Worm (Caenorhabditis elegans) whole organism, early embryonic: ENCODE results near the gene ubxn-4.

ENCODE experiments used
- B0310.2 ChIP-seq: sonication (generic microtip); optimal IDR thresholded peaks from 2 replicates; lab custom pipeline; 2016; ENCODE audit warnings: mild to moderate bottlenecking, missing genetic modification characterization, missing compliant biosample characterization
- F13C5.2 ChIP-seq: sonication (generic microtip); optimal IDR thresholded peaks from 2 replicates; lab custom pipeline; 2017; ENCODE audit warnings: mild to moderate bottlenecking, missing genetic modification characterization, inconsistent platforms, missing compliant biosample characterization
- aly-1 ChIP-seq: sonication (generic microtip); optimal IDR thresholded peaks from 2 replicates; lab custom pipeline; 2016; ENCODE audit warnings: missing genetic modification characterization, missing compliant biosample characterization
- ama-1 ChIP-seq: fragments of 150-350 bp; optimal IDR thresholded peaks from 2 replicates; lab custom pipeline; 2014
- ceh-13 ChIP-seq: fragments of 200-800 bp; sonication (Bioruptor generic); optimal IDR thresholded peaks from 2 replicates; lab custom pipeline; 2018; ENCODE audit warnings: mild to moderate bottlenecking, missing genetic modification characterization, missing compliant biosample characterization
- ceh-36 ChIP-seq: sonication (generic microtip); optimal IDR thresholded peaks from 2 replicates; lab custom pipeline; 2016; ENCODE audit warnings: missing genetic modification characterization, inconsistent platforms, missing compliant biosample characterization
- ets-7 ChIP-seq: sonication (generic microtip); optimal IDR thresholded peaks from 2 replicates; lab custom pipeline; 2016; ENCODE audit warnings: missing genotype, missing genetic modification characterization, missing compliant biosample characterization
- flt-1 ChIP-seq: fragments of 200-800 bp; sonication (Bioruptor generic); IDR thresholded peaks from 2 replicates; pipeline ENCODE4 v1.3.6; 2022; ENCODE audit warnings: missing genetic modification characterization, missing compliant biosample characterization
- hmbx-1 ChIP-seq: sonication (generic microtip); optimal IDR thresholded peaks from 2 replicates; lab custom pipeline; 2016; ENCODE audit warnings: mild to moderate bottlenecking, missing genetic modification characterization, missing compliant biosample characterization
- hmg-4 ChIP-seq: fragments of 200-800 bp; sonication (Bioruptor generic); optimal IDR thresholded peaks from 2 replicates; lab custom pipeline; 2018; ENCODE audit warnings: mild to moderate bottlenecking, missing genetic modification characterization, missing compliant biosample characterization
- hnd-1 ChIP-seq: sonication (generic microtip); optimal IDR thresholded peaks from 2 replicates; lab custom pipeline; 2016; ENCODE audit warnings: missing genetic modification characterization, missing compliant biosample characterization
- pes-1 ChIP-seq: fragments of 200-800 bp; sonication (Bioruptor generic); IDR thresholded peaks from 2 replicates; pipeline ENCODE4 v1.3.6; 2022; ENCODE audit warnings: missing genetic modification reagents, missing genetic modification characterization, missing compliant biosample characterization
- scrt-1 ChIP-seq: fragments of 200-800 bp; sonication (Bioruptor generic); IDR thresholded peaks from 2 replicates; pipeline ENCODE4 v1.3.6; 2022; ENCODE audit warnings: missing genetic modification characterization, missing compliant biosample characterization
- sea-1 ChIP-seq: fragments of 200-800 bp; sonication (Bioruptor generic); conservative IDR thresholded peaks from 2 replicates; pipeline ENCODE4 v1.3.6; 2022; ENCODE audit warnings: missing genetic modification characterization, missing compliant biosample characterization
- tbx-11 ChIP-seq: fragments of 200-800 bp; sonication (Bioruptor generic); IDR thresholded peaks from 2 replicates; pipeline ENCODE4 v1.3.6; 2022; ENCODE audit warnings: missing genetic modification characterization, missing compliant biosample characterization
- tbx-37 ChIP-seq: fragments of 200-800 bp; sonication (Bioruptor generic); conservative IDR thresholded peaks from 2 replicates; pipeline ENCODE4 v1.3.6; 2022; ENCODE audit warnings: missing genetic modification reagents, missing genetic modification characterization, missing compliant biosample characterization
- tra-4 ChIP-seq: sonication (generic microtip); optimal IDR thresholded peaks from 2 replicates; lab custom pipeline; 2017; ENCODE audit warnings: missing genetic modification characterization, missing compliant biosample characterization

Gene ubxn-4

DNA sequence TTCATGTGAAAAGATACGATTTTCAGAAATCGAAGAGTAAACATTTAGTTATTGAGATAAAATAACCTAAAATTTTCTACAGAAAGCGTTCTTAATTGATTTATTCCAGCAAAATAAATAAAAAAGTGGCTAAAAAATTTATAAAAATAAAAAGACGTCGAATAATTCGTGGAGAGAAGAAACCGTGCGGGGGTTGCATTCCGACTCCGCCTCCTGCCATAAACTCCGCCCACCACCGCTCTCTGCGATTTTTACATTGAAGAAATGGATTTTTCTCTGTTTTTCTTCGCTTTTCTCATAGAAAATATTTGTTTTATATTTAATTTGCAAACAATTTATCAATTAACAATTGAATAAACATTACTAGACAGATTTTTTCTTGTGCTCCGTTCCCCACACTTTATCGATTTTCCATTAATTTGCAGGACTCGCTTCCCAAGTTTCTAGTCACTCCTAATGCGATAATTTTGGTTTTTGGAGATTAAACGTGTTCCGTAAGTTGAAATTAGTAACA, at the start of gene ubxn-4, which contains the start of gene cyy-1:
ubxn-4 (minus strand) TSS at position 114 of the 514 bp plus-strand sequence.
cyy-1 (plus strand) TSS at position 426 of the 514 bp plus-strand sequence.
- TF ChIP-seq ceh-36 (tag; lab: Kevin White, UChicago) (no peak), aly-1 (tag; lab: Kevin White, UChicago) (no peak), ceh-13 (GFP tag; lab: Kevin White, UChicago) (no peak), hnd-1 (tag; lab: Kevin White, UChicago) (no peak), hmg-4 (GFP tag; lab: Kevin White, UChicago) (no peak), F13C5.2 (no peak), hmbx-1 (tag; lab: Kevin White, UChicago) (no peak), pes-1 (GFP tag; lab: Robert Waterston, UW) (no peak), ets-7 (tag; lab: Kevin White, UChicago) (no peak), tra-4 (tag; lab: Kevin White, UChicago) (no peak), B0310.2 (no peak)

- no peak for TF ChIP-seq hmbx-1 (tag; lab: Kevin White, UChicago)
These were observed 45.8 kb upstream of the ubxn-4 start for ce11 chrIII:8451181-8451580.

DNA sequence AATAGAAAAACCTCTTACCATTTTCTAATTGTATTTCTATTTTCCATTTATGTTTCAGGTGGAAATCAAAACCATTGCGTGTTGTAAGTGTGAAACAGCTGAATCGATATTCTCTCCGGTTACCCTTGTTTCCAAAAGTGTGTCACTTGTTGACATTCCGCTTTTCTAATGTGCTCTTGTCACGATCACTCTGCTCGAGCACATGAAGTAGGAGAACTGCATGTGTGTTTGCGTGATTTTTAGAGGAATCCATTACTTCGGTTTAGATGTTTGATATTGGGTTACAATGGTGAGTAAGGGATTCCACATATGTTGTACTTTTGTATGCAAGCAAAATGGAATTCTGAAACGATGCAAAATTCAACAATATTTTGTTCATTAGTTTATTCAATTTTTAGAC, 45.1 kb upstream of the ubxn-4 start:
- TF ChIP-seq aly-1 (tag; lab: Kevin White, UChicago) (no peak), flt-1 (GFP tag; lab: Robert Waterston, UW) (no peak), sea-1 (GFP tag; lab: Robert Waterston, UW) (no peak), hmbx-1 (tag; lab: Kevin White, UChicago) (no peak), B0310.2 (no peak), tra-4 (tag; lab: Kevin White, UChicago) (no peak), scrt-1 (GFP tag; lab: Robert Waterston, UW) (no peak), hmg-4 (GFP tag; lab: Kevin White, UChicago) (no peak), tbx-11 (GFP tag; lab: Robert Waterston, UW) (no peak), ets-7 (tag; lab: Kevin White, UChicago) (no peak), ama-1 (lab: Kevin White, UChicago) (no peak), ceh-13 (GFP tag; lab: Kevin White, UChicago) (no peak), tbx-37 (GFP tag; lab: Robert Waterston, UW) (no peak), pes-1 (GFP tag; lab: Robert Waterston, UW) (no peak)

- TF ChIP-seq tbx-11 (GFP tag; lab: Robert Waterston, UW), result no peak
- TF ChIP-seq hmbx-1 (tag; lab: Kevin White, UChicago), result no peak
- no peak for TF ChIP-seq aly-1 (tag; lab: Kevin White, UChicago)
- TF ChIP-seq ceh-13 (GFP tag; lab: Kevin White, UChicago), result no peak
- no peak for TF ChIP-seq tra-4 (tag; lab: Kevin White, UChicago)
- TF ChIP-seq ets-7 (tag; lab: Kevin White, UChicago), result no peak
- no peak for TF ChIP-seq hnd-1 (tag; lab: Kevin White, UChicago)
- no peak for TF ChIP-seq scrt-1 (GFP tag; lab: Robert Waterston, UW)
- TF ChIP-seq tbx-37 (GFP tag; lab: Robert Waterston, UW), result no peak
- no peak for TF ChIP-seq flt-1 (GFP tag; lab: Robert Waterston, UW)
These were observed 43.9 kb upstream of the ubxn-4 start, which contains the start of gene mrpl-32 for ce11 chrIII:8449160-8449807. mrpl-32 (plus strand) TSS chrIII:8449757.

- no peak for TF ChIP-seq ceh-13 (GFP tag; lab: Kevin White, UChicago)
- no peak; the same call in 1 of the 2 replicates for TF ChIP-seq flt-1 (GFP tag; lab: Robert Waterston, UW)
- TF ChIP-seq ama-1 (lab: Kevin White, UChicago), result no peak
- peak; percentile 84 for TF ChIP-seq F13C5.2
- TF ChIP-seq pes-1 (GFP tag; lab: Robert Waterston, UW), result 0 out of 2 replicates have a peak, but pooled peaks have one; percentile 27
- TF ChIP-seq hnd-1 (tag; lab: Kevin White, UChicago), result no peak
- TF ChIP-seq scrt-1 (GFP tag; lab: Robert Waterston, UW), result no peak
- no peak for TF ChIP-seq tra-4 (tag; lab: Kevin White, UChicago)
- no peak for TF ChIP-seq ets-7 (tag; lab: Kevin White, UChicago)
- TF ChIP-seq hmg-4 (GFP tag; lab: Kevin White, UChicago), result no peak
- no peak for TF ChIP-seq sea-1 (GFP tag; lab: Robert Waterston, UW)
- TF ChIP-seq aly-1 (tag; lab: Kevin White, UChicago), result no peak
- TF ChIP-seq B0310.2, result no peak
- TF ChIP-seq tbx-11 (GFP tag; lab: Robert Waterston, UW), result no peak
- no peak for TF ChIP-seq tbx-37 (GFP tag; lab: Robert Waterston, UW)
- no peak for TF ChIP-seq ceh-36 (tag; lab: Kevin White, UChicago)
These were observed 41.6 kb upstream of the ubxn-4 start, which contains the start of gene rpn-3 for ce11 chrIII:8446940-8447403. rpn-3 (plus strand) TSS chrIII:8447353.

- TF ChIP-seq tbx-11 (GFP tag; lab: Robert Waterston, UW) (no peak), ama-1 (lab: Kevin White, UChicago) (peak; percentile 13)
These were observed 41.2 kb upstream of the ubxn-4 start, which contains the start of gene hsp-110 for ce11 chrIII:8446534-8446933. hsp-110 (minus strand) TSS chrIII:8446909.

- no peak for TF ChIP-seq ceh-36 (tag; lab: Kevin White, UChicago)
These were observed 40.7 kb upstream of the ubxn-4 start for ce11 chrIII:8446061-8446460.
